Fruit fly (Drosophila melanogaster) whole organism, pupa: ENCODE data around the gene robl37BC.

Experiments used
- CG8301 ChIP-seq: fragments of 200-800 bp; sonication (Bioruptor generic); optimal IDR thresholded peaks from 2 replicates; lab custom pipeline; 2018; ENCODE audit warnings: missing biosample characterization, mild to moderate bottlenecking, missing genetic modification characterization
- Ets98B ChIP-seq: fragments of 200-800 bp; sonication (Bioruptor generic); IDR thresholded peaks from 2 replicates; pipeline ENCODE4 v1.3.6; 2022; ENCODE audit warnings: missing biosample characterization, missing genetic modification characterization
- Pif1A ChIP-seq: fragments of 200-800 bp; sonication (Bioruptor generic); optimal IDR thresholded peaks from 3 replicates; lab custom pipeline; 2016; ENCODE audit warnings: missing biosample characterization, missing genetic modification characterization
- Pif1B ChIP-seq: fragments of 200-800 bp; sonication (Bioruptor generic); optimal IDR thresholded peaks from 3 replicates; lab custom pipeline; 2016; ENCODE audit warnings: missing biosample characterization, missing genetic modification characterization
- rn ChIP-seq: fragments of 200-800 bp; sonication (Bioruptor generic); IDR thresholded peaks from 2 replicates; pipeline ENCODE4 v1.3.6; 2022; ENCODE audit warnings: missing biosample characterization, missing genetic modification characterization

dm6 chr2L:18984158-18984557 lies 26.5 kb upstream of the robl37BC start:
- TF ChIP-seq Ets98B (no peak), Pif1B (no peak), CG8301 (tag; lab: Kevin White, UChicago) (no peak), Pif1A (no peak), rn (GFP tag; lab: Robert Waterston, UW) (no peak)
